Fruit fly (Drosophila melanogaster): Measurements from ENCODE around the gene Son.

dm6 chr3R:9593408-9594250 lies 15.8 kb downstream of the Son start:
- TF ChIP-seq CG8478 (optimal IDR thresholded peaks at IDR 0.05) (no peak), CTCF (optimal IDR thresholded peaks at IDR 0.05) (no peak)

Measured in S2 (cell line).